Fruit fly (Drosophila melanogaster) whole organism, embryonic: ENCODE results near the gene CG6652.

Source experiments
- Atf3 ChIP-seq: fragments of 200-800 bp; sonication (Bioruptor generic); optimal IDR thresholded peaks from 3 replicates; lab custom pipeline; 2016; ENCODE audit warnings: missing biosample characterization, missing genetic modification characterization
- CG10565 ChIP-seq: fragments of 200-800 bp; sonication (Bioruptor generic); optimal IDR thresholded peaks from 3 replicates; lab custom pipeline; 2016; ENCODE audit warnings: missing biosample characterization, mild to moderate bottlenecking, missing genetic modification characterization
- CG11504 ChIP-seq: fragments of 200-800 bp; sonication (Bioruptor generic); optimal IDR thresholded peaks from 3 replicates; lab custom pipeline; 2019; ENCODE audit warnings: missing biosample characterization, mild to moderate bottlenecking, missing genetic modification characterization, moderate library complexity
- CG11723 ChIP-seq: fragments of 200-800 bp; sonication (Bioruptor generic); optimal IDR thresholded peaks from 2 replicates; lab custom pipeline; 2017; ENCODE audit warnings: missing biosample characterization, mild to moderate bottlenecking, missing genetic modification characterization
- CG13894 ChIP-seq: fragments of 200-800 bp; sonication (Bioruptor generic); optimal IDR thresholded peaks from 3 replicates; lab custom pipeline; 2018; ENCODE audit warnings: missing biosample characterization, mild to moderate bottlenecking, missing genetic modification characterization, moderate library complexity
- CG14860 ChIP-seq: fragments of 200-800 bp; sonication (Bioruptor generic); IDR thresholded peaks from 3 replicates; pipeline ENCODE4 v1.3.6; 2022; ENCODE audit warnings: missing biosample characterization, missing genetic modification characterization; ENCODE audit not compliant: partially characterized antibody
- CG14965 ChIP-seq: fragments of 200-800 bp; sonication (Bioruptor generic); optimal IDR thresholded peaks from 2 replicates; lab custom pipeline; 2016; ENCODE audit warnings: missing biosample characterization, missing genetic modification characterization, borderline replicate concordance
- CG16779 ChIP-seq: fragments of 200-800 bp; sonication (Bioruptor generic); IDR thresholded peaks from 2 replicates; pipeline ENCODE4 v1.3.6; 2022; ENCODE audit warnings: missing biosample characterization, missing genetic modification characterization
- CG16863 ChIP-seq: fragments of 200-800 bp; sonication (Bioruptor generic); optimal IDR thresholded peaks from 3 replicates; lab custom pipeline; 2016; ENCODE audit warnings: missing biosample characterization, missing genetic modification characterization
- CG17385 ChIP-seq: fragments of 200-800 bp; sonication (Bioruptor generic); optimal IDR thresholded peaks from 3 replicates; lab custom pipeline; 2018; ENCODE audit warnings: missing biosample characterization, mild to moderate bottlenecking, missing genetic modification characterization
- CG17829 ChIP-seq: fragments of 200-800 bp; optimal IDR thresholded peaks from 2 replicates; lab custom pipeline; 2019; ENCODE audit warnings: missing biosample characterization, mild to moderate bottlenecking, missing genetic modification characterization, moderate library complexity
- CG4282 ChIP-seq: fragments of 200-800 bp; sonication (Bioruptor generic); optimal IDR thresholded peaks from 2 replicates; lab custom pipeline; 2016; ENCODE audit warnings: missing biosample characterization, missing genetic modification characterization
- CG6254 ChIP-seq: fragments of 200-800 bp; sonication (Bioruptor generic); optimal IDR thresholded peaks from 3 replicates; lab custom pipeline; 2017; ENCODE audit warnings: mild to moderate bottlenecking, missing biosample characterization, missing genetic modification reagents, missing genetic modification characterization
- CG6689 ChIP-seq: fragments of 200-800 bp; sonication (Bioruptor generic); IDR thresholded peaks from 2 replicates; pipeline ENCODE4 v1.3.6; 2022; ENCODE audit warnings: missing biosample characterization, missing genetic modification characterization
- CG7987 ChIP-seq: fragments of 200-800 bp; sonication (Bioruptor generic); optimal IDR thresholded peaks from 2 replicates; lab custom pipeline; 2018; ENCODE audit warnings: missing biosample characterization, mild to moderate bottlenecking, missing genetic modification characterization, moderate library complexity
- CG8765 ChIP-seq: fragments of 200-800 bp; sonication (Bioruptor generic); IDR thresholded peaks from 2 replicates; pipeline ENCODE4 v1.3.6; 2022; ENCODE audit warnings: missing biosample characterization, missing genetic modification characterization
- CG9727 ChIP-seq: fragments of 200-800 bp; sonication (Bioruptor generic); optimal IDR thresholded peaks from 3 replicates; lab custom pipeline; 2017; ENCODE audit warnings: missing biosample characterization, mild to moderate bottlenecking, missing genetic modification characterization
- CG9876 ChIP-seq: fragments of 200-800 bp; sonication (Bioruptor generic); optimal IDR thresholded peaks from 2 replicates; lab custom pipeline; 2016; ENCODE audit warnings: missing biosample characterization, missing genetic modification characterization
- CHES-1-like ChIP-seq: fragments of 200-800 bp; sonication (Bioruptor generic); optimal IDR thresholded peaks from 2 replicates; lab custom pipeline; 2016; ENCODE audit warnings: missing biosample characterization, missing genetic modification characterization
- Camta ChIP-seq: fragments of 200-800 bp; sonication (Bioruptor generic); optimal IDR thresholded peaks from 2 replicates; lab custom pipeline; 2016; ENCODE audit warnings: missing biosample characterization, missing genetic modification characterization
- Dfd ChIP-seq, 2 experiments: fragments of >200 bp; optimal IDR thresholded peaks; 2 replicates each; lab custom pipeline; 2017; ENCODE audit warnings: missing biosample characterization in 2 of 2, missing genetic modification characterization in 2 of 2
- Dref ChIP-seq: fragments of 200-800 bp; sonication (Bioruptor generic); IDR thresholded peaks from 2 replicates; pipeline ENCODE4 v1.3.6; 2022; ENCODE audit warnings: missing biosample characterization, missing genetic modification characterization
- H15 ChIP-seq: fragments of 200-800 bp; sonication (Bioruptor generic); IDR thresholded peaks from 3 replicates; pipeline ENCODE4 v1.3.6; 2022; ENCODE audit warnings: missing biosample characterization, missing genetic modification characterization
- HLH3B ChIP-seq: fragments of 200-800 bp; sonication (Bioruptor generic); IDR thresholded peaks from 2 replicates; pipeline ENCODE4 v1.3.6; 2022; ENCODE audit warnings: missing biosample characterization, missing genetic modification characterization
- HLHmδ ChIP-seq: fragments of 200-800 bp; sonication (Bioruptor generic); optimal IDR thresholded peaks from 2 replicates; lab custom pipeline; 2018; ENCODE audit warnings: missing biosample characterization, mild to moderate bottlenecking, missing genetic modification characterization, moderate library complexity
- Jarid2 ChIP-seq: fragments of 200-800 bp; sonication (Bioruptor generic); optimal IDR thresholded peaks from 3 replicates; lab custom pipeline; 2017; ENCODE audit warnings: mild to moderate bottlenecking, missing biosample characterization, missing genetic modification reagents, missing genetic modification characterization
- Lim3 ChIP-seq: fragments of 200-800 bp; sonication (Bioruptor generic); IDR thresholded peaks from 2 replicates; pipeline ENCODE4 v1.3.6; 2022; ENCODE audit warnings: missing biosample characterization, missing genetic modification characterization
- MBD-R2 ChIP-seq: fragments of 200-800 bp; sonication (Bioruptor generic); IDR thresholded peaks from 2 replicates; pipeline ENCODE4 v1.3.6; 2022; ENCODE audit warnings: missing biosample characterization, missing genetic modification characterization
- Med ChIP-seq: fragments of 200-800 bp; sonication (Bioruptor generic); peaks from one replicate; lab custom pipeline; 2016; ENCODE audit warnings: missing biosample characterization, missing genetic modification characterization, mild to moderate bottlenecking, inconsistent platforms, moderate library complexity
- Myb ChIP-seq: fragments of 200-800 bp; sonication (Bioruptor generic); optimal IDR thresholded peaks from 2 replicates; lab custom pipeline; 2016; ENCODE audit warnings: missing biosample characterization, missing genetic modification characterization
- NC2β ChIP-seq: fragments of 200-800 bp; sonication (Bioruptor generic); optimal IDR thresholded peaks from 2 replicates; lab custom pipeline; 2016; ENCODE audit warnings: missing biosample characterization, missing genetic modification characterization
- Nf-YA ChIP-seq: fragments of 200-800 bp; sonication (Bioruptor generic); IDR thresholded peaks from 2 replicates; pipeline ENCODE4 v1.3.6; 2022; ENCODE audit warnings: missing biosample characterization, missing genetic modification characterization
- NfI ChIP-seq: fragments of 200-800 bp; sonication (Bioruptor generic); optimal IDR thresholded peaks from 3 replicates; lab custom pipeline; 2018; ENCODE audit warnings: missing biosample characterization, mild to moderate bottlenecking, missing genetic modification characterization, moderate library complexity
- Oaz ChIP-seq: fragments of 200-800 bp; sonication (Bioruptor generic); IDR thresholded peaks from 2 replicates; pipeline ENCODE4 v1.3.6; 2022; ENCODE audit warnings: missing biosample characterization, missing genetic modification characterization
- Poxn ChIP-seq: fragments of 200-800 bp; sonication (Bioruptor generic); IDR thresholded peaks from 2 replicates; pipeline ENCODE4 v1.3.6; 2022; ENCODE audit warnings: missing biosample characterization, missing genetic modification characterization
- Ssrp ChIP-seq: fragments of 200-800 bp; sonication (Bioruptor generic); optimal IDR thresholded peaks from 2 replicates; lab custom pipeline; 2018; ENCODE audit warnings: missing biosample characterization, mild to moderate bottlenecking, missing genetic modification characterization, moderate library complexity
- bigmax ChIP-seq: fragments of 200-800 bp; sonication (Bioruptor generic); optimal IDR thresholded peaks from 2 replicates; lab custom pipeline; 2018; ENCODE audit warnings: missing biosample characterization, mild to moderate bottlenecking, missing genetic modification characterization
- bowl ChIP-seq: fragments of 200-800 bp; sonication (Bioruptor generic); IDR thresholded peaks from 2 replicates; pipeline ENCODE4 v1.3.6; 2022; ENCODE audit warnings: missing biosample characterization, missing genetic modification characterization
- btn ChIP-seq: fragments of 200-800 bp; sonication (Bioruptor generic); optimal IDR thresholded peaks from 2 replicates; lab custom pipeline; 2016; ENCODE audit warnings: missing biosample characterization, missing genetic modification characterization
- crc ChIP-seq: fragments of 200-800 bp; sonication (Bioruptor generic); optimal IDR thresholded peaks from 2 replicates; lab custom pipeline; 2016; ENCODE audit warnings: missing biosample characterization, missing genetic modification characterization
- dan ChIP-seq: fragments of 200-800 bp; sonication (Bioruptor generic); IDR thresholded peaks from 2 replicates; pipeline ENCODE4 v1.3.6; 2022; ENCODE audit warnings: missing biosample characterization, missing genetic modification characterization
- dysf ChIP-seq: fragments of 200-800 bp; sonication (Bioruptor generic); IDR thresholded peaks from 3 replicates; pipeline ENCODE4 v1.3.6; 2022; ENCODE audit warnings: missing biosample characterization, missing genetic modification characterization
- eve ChIP-seq, 2 experiments: fragments of >200 bp; optimal IDR thresholded peaks; 2 replicates each; lab custom pipeline; 2017; ENCODE audit warnings: missing biosample characterization in 2 of 2, missing genetic modification characterization in 2 of 2
- ham ChIP-seq: fragments of 200-800 bp; sonication (Bioruptor generic); IDR thresholded peaks from 2 replicates; pipeline ENCODE4 v1.3.6; 2022; ENCODE audit warnings: missing biosample characterization, missing genetic modification characterization
- onecut ChIP-seq: fragments of 200-800 bp; sonication (Bioruptor generic); IDR thresholded peaks from 2 replicates; pipeline ENCODE4 v1.3.6; 2022; ENCODE audit warnings: missing biosample characterization, missing genetic modification characterization
- pita ChIP-seq: fragments of 200-800 bp; sonication (Bioruptor generic); optimal IDR thresholded peaks from 2 replicates; lab custom pipeline; 2017; ENCODE audit warnings: missing biosample characterization, mild to moderate bottlenecking, missing genetic modification characterization
- row ChIP-seq: fragments of 200-800 bp; sonication (Bioruptor generic); IDR thresholded peaks from 3 replicates; pipeline ENCODE4 v1.3.6; 2022; ENCODE audit warnings: missing biosample characterization, missing genetic modification characterization
- so ChIP-seq: fragments of 200-800 bp; sonication (Bioruptor generic); IDR thresholded peaks from 3 replicates; pipeline ENCODE4 v1.3.6; 2022; ENCODE audit warnings: missing biosample characterization, missing genetic modification characterization
- tio ChIP-seq: fragments of 200-800 bp; sonication (Bioruptor generic); optimal IDR thresholded peaks from 2 replicates; lab custom pipeline; 2017; ENCODE audit warnings: missing biosample characterization, missing genetic modification characterization, inconsistent platforms
- tna ChIP-seq: fragments of 200-800 bp; sonication (Bioruptor generic); IDR thresholded peaks from 2 replicates; pipeline ENCODE4 v1.3.6; 2022; ENCODE audit warnings: missing biosample characterization, missing genetic modification characterization; ENCODE audit not compliant: partially characterized antibody

Gene CG6652

DNA sequence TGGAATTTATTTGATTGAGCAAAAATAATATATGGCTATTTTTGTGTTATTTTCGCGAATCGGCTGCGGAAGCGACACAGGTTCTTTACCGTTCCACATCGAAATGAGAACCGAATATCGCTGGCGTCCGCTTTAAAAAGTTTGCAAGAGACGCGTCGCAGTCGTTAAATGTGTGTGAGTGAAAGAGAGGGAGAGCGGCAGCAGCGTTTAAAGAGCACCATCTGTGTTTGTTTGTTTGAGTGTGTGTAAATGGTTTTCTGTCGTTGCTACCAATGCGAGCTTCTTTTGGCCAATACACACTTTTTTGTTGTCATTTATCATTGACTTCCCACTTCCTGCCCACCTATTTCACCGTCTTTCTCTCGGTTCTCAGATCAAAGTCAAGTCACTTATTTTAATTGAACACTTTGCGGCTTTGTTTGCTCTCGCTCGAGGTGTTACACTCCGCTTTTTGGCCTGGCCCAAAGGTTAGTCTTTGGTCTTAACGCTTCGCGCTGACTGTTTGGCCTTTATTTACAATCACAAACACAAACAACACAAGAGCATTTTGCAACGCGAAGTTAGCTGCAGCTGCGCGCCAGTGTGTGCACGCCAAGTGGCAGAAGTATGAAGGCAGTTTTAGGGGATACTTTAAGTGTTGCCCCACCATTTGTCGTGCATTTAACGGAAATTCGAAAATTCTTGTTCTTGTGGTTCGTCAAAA is 10.5 kb downstream of the CG6652 start, which contains the start of gene CG3764 (continued):
- TF ChIP-seq tna (GFP tag; lab: Robert Waterston, UW) (no peak; the same call in 1 of the 2 replicates), CG16863 (GFP tag; lab: Kevin White, UChicago) (peak; percentile 73), NC2β (GFP tag; lab: Kevin White, UChicago) (peak; percentile 85), H15 (GFP tag; lab: Robert Waterston, UW) (peak; percentile 61; the same call in 1 of the 3 replicates), CG4282 (GFP tag; lab: Kevin White, UChicago) (peak; percentile 72), HLHmδ (peak; percentile 94), onecut (GFP tag; lab: Robert Waterston, UW) (peak; percentile 72), CG13894 (tag; lab: Kevin White, UChicago) (peak; percentile 76), Atf3 (peak; percentile 69), eve (GFP tag; optimal IDR thresholded peaks at IDR 0.05; lab: Kevin White, UChicago) (no peak), tio (GFP tag; lab: Kevin White, UChicago) (peak; percentile 57), dan (no peak), Dfd (GFP tag; optimal IDR thresholded peaks at IDR 0.05; lab: Kevin White, UChicago) (no peak), Oaz (GFP tag; lab: Robert Waterston, UW) (0 out of 2 replicates have a peak, but pooled peaks have one; percentile 37), Dref (GFP tag; lab: Robert Waterston, UW) (peak; percentile 45), Nf-YA (0 out of 2 replicates have a peak, but pooled peaks have one; percentile 37), CG14965 (peak; percentile 34), bigmax (GFP tag; lab: Kevin White, UChicago) (peak; percentile 70), CG10565 (GFP tag; lab: Kevin White, UChicago) (no peak), HLH3B (GFP tag; lab: Robert Waterston, UW) (peak; percentile 58; the same call in 1 of the 2 replicates), row (GFP tag; lab: Robert Waterston, UW) (no peak; the same call in 2 of the 3 replicates), so (peak; percentile 44; the same call in 2 of the 3 replicates), btn (GFP tag; lab: Kevin White, UChicago) (peak; percentile 77), NfI (GFP tag; lab: Kevin White, UChicago) (peak; percentile 85), ham (GFP tag; lab: Robert Waterston, UW) (no peak), CG7987 (peak; percentile 96), CG14860 (no peak), Lim3 (GFP tag; lab: Robert Waterston, UW) (no peak), Camta (GFP tag; lab: Kevin White, UChicago) (peak; percentile 82), Ssrp (tag; lab: Kevin White, UChicago) (no peak), Myb (GFP tag; lab: Kevin White, UChicago) (peak; percentile 100), CG8765 (GFP tag; lab: Robert Waterston, UW) (no peak), Poxn (GFP tag; lab: Robert Waterston, UW) (no peak)

DNA sequence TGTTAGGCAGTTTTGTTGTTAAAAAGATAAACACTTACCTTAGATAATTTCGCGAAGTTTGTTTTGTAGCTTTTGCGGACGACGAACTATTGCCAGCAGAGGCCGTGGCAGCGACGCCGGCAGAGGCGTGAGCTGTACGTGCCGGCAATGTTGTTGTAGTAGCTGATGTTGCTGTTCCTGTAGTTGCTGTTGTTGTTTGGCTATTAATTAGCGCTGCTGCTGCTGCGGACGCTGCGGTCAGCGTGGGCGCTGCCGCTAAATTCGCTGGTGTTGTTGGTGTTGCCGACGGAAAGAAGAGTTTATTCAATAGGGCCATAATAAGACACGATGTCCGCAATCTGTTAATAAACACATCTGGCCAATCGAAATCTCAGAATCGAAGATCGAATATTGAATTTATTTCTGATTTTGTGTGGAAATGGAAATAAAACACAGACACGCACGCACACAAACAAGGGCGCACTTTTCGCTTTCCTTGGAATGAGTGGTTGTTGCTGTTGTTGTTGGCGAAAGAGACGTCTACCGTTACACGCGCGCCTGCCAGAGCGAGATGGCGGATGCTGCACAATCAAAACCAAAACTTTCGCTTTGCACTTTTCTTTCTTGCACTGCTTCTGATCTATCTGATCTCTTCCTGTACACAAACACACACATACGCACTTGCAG is 11.2 kb downstream of the CG6652 start:
- no peak for TF ChIP-seq CG11723 (GFP tag; lab: Kevin White, UChicago)
- no peak for TF ChIP-seq CG9876 (GFP tag; lab: Kevin White, UChicago)
- TF ChIP-seq MBD-R2 (GFP tag; lab: Robert Waterston, UW), result no peak
- TF ChIP-seq CG6254, result no peak
- no peak for TF ChIP-seq bowl (GFP tag; lab: Robert Waterston, UW)
- TF ChIP-seq Jarid2, result peak; percentile 48
- TF ChIP-seq CG17385, result no peak
- TF ChIP-seq pita (GFP tag; lab: Kevin White, UChicago), result no peak
- TF ChIP-seq CG11504 (tag; lab: Kevin White, UChicago), result no peak
- no peak for TF ChIP-seq eve (GFP tag; optimal IDR thresholded peaks at IDR 0.05; lab: Kevin White, UChicago)
- no peak for TF ChIP-seq CG6689 (GFP tag; lab: Robert Waterston, UW)
- no peak for TF ChIP-seq CG4282 (GFP tag; lab: Kevin White, UChicago)
- TF ChIP-seq CG17829 (tag; lab: Kevin White, UChicago), result no peak
- no peak for TF ChIP-seq CG16779
- no peak for TF ChIP-seq CG9727 (GFP tag; lab: Kevin White, UChicago)
- no peak for TF ChIP-seq CHES-1-like
- TF ChIP-seq dysf (GFP tag; lab: Robert Waterston, UW), result no peak
- peak; percentile 55 for TF ChIP-seq Med (GFP tag; lab: Kevin White, UChicago)
- no peak for TF ChIP-seq crc (GFP tag; lab: Kevin White, UChicago)
